Fruit fly (Drosophila melanogaster) whole organism, embryonic: ENCODE results near the gene Non3.
A peak's percentile ranks its signal among the peaks of the same experiment; 100 is the strongest.

Experiments used
- ATbp ChIP-seq: fragments of 200-800 bp; sonication (Bioruptor generic); optimal IDR thresholded peaks from 2 replicates; lab custom pipeline; 2017; ENCODE audit warnings: missing biosample characterization, mild to moderate bottlenecking, missing genetic modification characterization, missing genetic modification reagents
- BEAF-32 ChIP-seq: fragments of 200-800 bp; sonication (Bioruptor generic); optimal IDR thresholded peaks from 3 replicates; lab custom pipeline; 2017; ENCODE audit warnings: missing biosample characterization, missing genetic modification characterization, mild to moderate bottlenecking, moderate library complexity, missing genetic modification reagents
- CG11695 ChIP-seq: fragments of 200-800 bp; sonication (Bioruptor generic); IDR thresholded peaks from 3 replicates; pipeline ENCODE4 v1.3.6; 2022; ENCODE audit warnings: missing biosample characterization, missing genetic modification characterization
- CG12219 ChIP-seq: fragments of 200-800 bp; sonication (Bioruptor generic); optimal IDR thresholded peaks from 3 replicates; lab custom pipeline; 2018; ENCODE audit warnings: missing biosample characterization, mild to moderate bottlenecking, missing genetic modification characterization
- CG14441 ChIP-seq: fragments of 200-800 bp; sonication (Bioruptor generic); IDR thresholded peaks from 2 replicates; pipeline ENCODE4 v1.3.6; 2022; ENCODE audit warnings: missing biosample characterization, missing genetic modification characterization
- CG17361 ChIP-seq: fragments of 200-800 bp; sonication (Bioruptor generic); IDR thresholded peaks from 3 replicates; pipeline ENCODE4 v1.3.6; 2022; ENCODE audit warnings: missing biosample characterization, missing genetic modification characterization
- CG4730 ChIP-seq: fragments of 200-800 bp; sonication (Bioruptor generic); IDR thresholded peaks from 2 replicates; pipeline ENCODE4 v1.3.6; 2022; ENCODE audit warnings: missing biosample characterization, missing genetic modification characterization
- CG4854 ChIP-seq: fragments of 200-800 bp; sonication (Bioruptor generic); optimal IDR thresholded peaks from 2 replicates; lab custom pipeline; 2016; ENCODE audit warnings: missing biosample characterization, missing genetic modification characterization, inconsistent platforms
- CG5180 ChIP-seq: fragments of 200-800 bp; sonication (Bioruptor generic); optimal IDR thresholded peaks from 3 replicates; lab custom pipeline; 2017; ENCODE audit warnings: missing biosample characterization, missing genetic modification characterization, mild to moderate bottlenecking, moderate library complexity, missing genetic modification reagents
- CG5953 ChIP-seq: fragments of 200-800 bp; sonication (Bioruptor generic); IDR thresholded peaks from 2 replicates; pipeline ENCODE4 v1.3.6; 2022; ENCODE audit warnings: missing biosample characterization, missing genetic modification characterization
- CG6654 ChIP-seq: fragments of 200-800 bp; sonication (Bioruptor generic); optimal IDR thresholded peaks from 2 replicates; lab custom pipeline; 2017; ENCODE audit warnings: missing biosample characterization, mild to moderate bottlenecking, missing genetic modification characterization
- CG6813 ChIP-seq: fragments of 200-800 bp; sonication (Bioruptor generic); optimal IDR thresholded peaks from 2 replicates; lab custom pipeline; 2017; ENCODE audit warnings: missing biosample characterization, missing genetic modification characterization, mild to moderate bottlenecking, moderate library complexity, missing genetic modification reagents
- CG7357 ChIP-seq: fragments of 200-800 bp; sonication (Bioruptor generic); IDR thresholded peaks from 3 replicates; pipeline ENCODE4 v1.3.6; 2022; ENCODE audit warnings: missing biosample characterization, missing genetic modification characterization
- CG7745 ChIP-seq: fragments of 200-800 bp; sonication (Bioruptor generic); optimal IDR thresholded peaks from 2 replicates; lab custom pipeline; 2018; ENCODE audit warnings: missing biosample characterization, mild to moderate bottlenecking, missing genetic modification characterization, moderate library complexity
- CG7928 ChIP-seq: fragments of 200-800 bp; sonication (Bioruptor generic); optimal IDR thresholded peaks from 2 replicates; lab custom pipeline; 2017; ENCODE audit warnings: missing biosample characterization, mild to moderate bottlenecking, missing genetic modification characterization
- CoRest ChIP-seq: fragments of 200-800 bp; sonication (Bioruptor generic); optimal IDR thresholded peaks from 3 replicates; lab custom pipeline; 2018; ENCODE audit warnings: missing biosample characterization, mild to moderate bottlenecking, missing genetic modification characterization, moderate library complexity
- Dad ChIP-seq: fragments of 200-800 bp; sonication (Bioruptor generic); optimal IDR thresholded peaks from 3 replicates; lab custom pipeline; 2016; ENCODE audit warnings: missing biosample characterization, missing genetic modification characterization
- Hr3 ChIP-seq: fragments of 200-800 bp; sonication (Bioruptor generic); optimal IDR thresholded peaks from 3 replicates; lab custom pipeline; 2016; ENCODE audit warnings: missing biosample characterization, missing genetic modification characterization
- Hr39 ChIP-seq: fragments of >200 bp; optimal IDR thresholded peaks from 2 replicates; lab custom pipeline; 2017
- Hsf ChIP-seq: fragments of 200-800 bp; sonication (Bioruptor generic); optimal IDR thresholded peaks from 3 replicates; lab custom pipeline; 2016; ENCODE audit warnings: missing biosample characterization, missing genetic modification characterization
- Nf-YB ChIP-seq: fragments of 200-800 bp; sonication (Bioruptor generic); optimal IDR thresholded peaks from 3 replicates; lab custom pipeline; 2019; ENCODE audit warnings: missing biosample characterization, mild to moderate bottlenecking, missing genetic modification characterization, moderate library complexity
- Six4 ChIP-seq: fragments of 200-800 bp; sonication (Bioruptor generic); optimal IDR thresholded peaks from 2 replicates; lab custom pipeline; 2016; ENCODE audit warnings: missing biosample characterization, missing genetic modification characterization
- Sry-β ChIP-seq: fragments of 200-800 bp; sonication (Bioruptor generic); optimal IDR thresholded peaks from 2 replicates; lab custom pipeline; 2018; ENCODE audit warnings: missing biosample characterization, mild to moderate bottlenecking, missing genetic modification characterization, moderate library complexity
- TFAM ChIP-seq: fragments of 200-800 bp; sonication (Bioruptor generic); optimal IDR thresholded peaks from 2 replicates; lab custom pipeline; 2017; ENCODE audit warnings: missing biosample characterization, missing genetic modification characterization, inconsistent platforms
- Usf ChIP-seq: fragments of 200-800 bp; sonication (Bioruptor generic); optimal IDR thresholded peaks from 2 replicates; lab custom pipeline; 2017; ENCODE audit warnings: missing genotype, missing biosample characterization, missing genetic modification characterization
- YL-1 ChIP-seq: fragments of 200-800 bp; sonication (Bioruptor generic); optimal IDR thresholded peaks from 3 replicates; lab custom pipeline; 2017; ENCODE audit warnings: missing biosample characterization, mild to moderate bottlenecking, missing genetic modification characterization
- bbx ChIP-seq: fragments of 200-800 bp; sonication (Bioruptor generic); IDR thresholded peaks from 2 replicates; pipeline ENCODE4 v1.3.6; 2022; ENCODE audit warnings: missing biosample characterization, missing genetic modification characterization; ENCODE audit not compliant: partially characterized antibody
- bcd ChIP-seq: fragments of 200-800 bp; sonication (Bioruptor generic); optimal IDR thresholded peaks from 2 replicates; lab custom pipeline; 2017; ENCODE audit warnings: missing biosample characterization, mild to moderate bottlenecking, missing genetic modification characterization
- crp ChIP-seq, 2 experiments: fragments of 200-800 bp; sonication (Bioruptor generic); optimal IDR thresholded peaks; 2 replicates in 1 of 2; 3 replicates in 1 of 2; lab custom pipeline; 2017; ENCODE audit warnings: missing biosample characterization in 2 of 2, missing genetic modification characterization in 2 of 2, mild to moderate bottlenecking in 1 of 2, moderate library complexity in 1 of 2
- disco-r ChIP-seq: fragments of 200-800 bp; sonication (Bioruptor generic); optimal IDR thresholded peaks from 2 replicates; lab custom pipeline; 2016; ENCODE audit warnings: missing biosample characterization, missing genetic modification characterization
- emc ChIP-seq: fragments of 200-800 bp; sonication (Bioruptor generic); optimal IDR thresholded peaks from 2 replicates; lab custom pipeline; 2016; ENCODE audit warnings: missing biosample characterization, missing genetic modification characterization
- en ChIP-seq: fragments of 200-800 bp; sonication (Bioruptor generic); optimal IDR thresholded peaks from 2 replicates; lab custom pipeline; 2016; ENCODE audit warnings: missing biosample characterization, missing genetic modification characterization
- fu2 ChIP-seq: fragments of 200-800 bp; sonication (Bioruptor generic); optimal IDR thresholded peaks from 2 replicates; lab custom pipeline; 2016; ENCODE audit warnings: missing biosample characterization, missing genetic modification characterization
- grau ChIP-seq: fragments of 200-800 bp; optimal IDR thresholded peaks from 3 replicates; lab custom pipeline; 2019; ENCODE audit warnings: missing biosample characterization, mild to moderate bottlenecking, missing genetic modification characterization, moderate library complexity
- hb ChIP-seq: fragments of 200-800 bp; sonication (Bioruptor generic); IDR thresholded peaks from 3 replicates; pipeline ENCODE4 v1.3.6; 2022; ENCODE audit warnings: missing biosample characterization, missing genetic modification characterization; ENCODE audit not compliant: partially characterized antibody
- kay ChIP-seq: fragments of 200-800 bp; sonication (Bioruptor generic); optimal IDR thresholded peaks from 2 replicates; lab custom pipeline; 2016; ENCODE audit warnings: missing biosample characterization, missing genetic modification characterization
- kni ChIP-seq: fragments of 200-800 bp; sonication (Bioruptor generic); optimal IDR thresholded peaks from 3 replicates; lab custom pipeline; 2017; ENCODE audit warnings: mild to moderate bottlenecking, missing biosample characterization, missing genetic modification reagents, missing genetic modification characterization
- lilli ChIP-seq: fragments of 200-800 bp; sonication (Bioruptor generic); optimal IDR thresholded peaks from 3 replicates; lab custom pipeline; 2016; ENCODE audit warnings: missing biosample characterization, missing genetic modification characterization
- mam ChIP-seq: fragments of 200-800 bp; sonication (Bioruptor generic); optimal IDR thresholded peaks from 3 replicates; lab custom pipeline; 2016; ENCODE audit warnings: missing biosample characterization, missing genetic modification characterization
- odd ChIP-seq: fragments of 200-800 bp; sonication (Bioruptor generic); optimal IDR thresholded peaks from 2 replicates; lab custom pipeline; 2017; ENCODE audit warnings: missing biosample characterization, mild to moderate bottlenecking, missing genetic modification characterization
- pb ChIP-seq: fragments of 200-800 bp; sonication (Bioruptor generic); optimal IDR thresholded peaks from 3 replicates; lab custom pipeline; 2016; ENCODE audit warnings: missing biosample characterization, missing genetic modification characterization
- row ChIP-seq: fragments of 200-800 bp; sonication (Bioruptor generic); IDR thresholded peaks from 3 replicates; pipeline ENCODE4 v1.3.6; 2022; ENCODE audit warnings: missing biosample characterization, missing genetic modification characterization
- schlank ChIP-seq: fragments of 200-800 bp; sonication (Bioruptor generic); optimal IDR thresholded peaks from 2 replicates; lab custom pipeline; 2018; ENCODE audit warnings: missing biosample characterization, mild to moderate bottlenecking, missing genetic modification characterization
- scrt ChIP-seq: fragments of 200-800 bp; sonication (Bioruptor generic); optimal IDR thresholded peaks from 2 replicates; lab custom pipeline; 2018; ENCODE audit warnings: missing biosample characterization, mild to moderate bottlenecking, missing genetic modification characterization, moderate library complexity
- sens ChIP-seq: fragments of 200-800 bp; sonication (Bioruptor generic); peaks from one replicate; lab custom pipeline; 2016; ENCODE audit warnings: missing biosample characterization, missing genetic modification characterization
- seq ChIP-seq: fragments of 200-800 bp; sonication (Bioruptor generic); IDR thresholded peaks from 2 replicates; pipeline ENCODE4 v1.3.6; 2022; ENCODE audit warnings: missing biosample characterization, missing genetic modification characterization
- slp2 ChIP-seq: fragments of 200-800 bp; sonication (Bioruptor generic); optimal IDR thresholded peaks from 2 replicates; lab custom pipeline; 2016; ENCODE audit warnings: missing biosample characterization, missing genetic modification characterization
- sug ChIP-seq: fragments of 200-800 bp; optimal IDR thresholded peaks from 2 replicates; lab custom pipeline; 2019; ENCODE audit warnings: missing biosample characterization, mild to moderate bottlenecking, missing genetic modification characterization, moderate library complexity
- vfl ChIP-seq: fragments of 200-800 bp; sonication (Bioruptor generic); optimal IDR thresholded peaks from 2 replicates; lab custom pipeline; 2016; ENCODE audit warnings: missing biosample characterization, missing genetic modification characterization
- zfh1 ChIP-seq: fragments of 200-800 bp; sonication (Bioruptor generic); IDR thresholded peaks from 3 replicates; pipeline ENCODE4 v1.3.6; 2022; ENCODE audit warnings: missing biosample characterization, missing genetic modification characterization

The Non3 gene

DNA sequence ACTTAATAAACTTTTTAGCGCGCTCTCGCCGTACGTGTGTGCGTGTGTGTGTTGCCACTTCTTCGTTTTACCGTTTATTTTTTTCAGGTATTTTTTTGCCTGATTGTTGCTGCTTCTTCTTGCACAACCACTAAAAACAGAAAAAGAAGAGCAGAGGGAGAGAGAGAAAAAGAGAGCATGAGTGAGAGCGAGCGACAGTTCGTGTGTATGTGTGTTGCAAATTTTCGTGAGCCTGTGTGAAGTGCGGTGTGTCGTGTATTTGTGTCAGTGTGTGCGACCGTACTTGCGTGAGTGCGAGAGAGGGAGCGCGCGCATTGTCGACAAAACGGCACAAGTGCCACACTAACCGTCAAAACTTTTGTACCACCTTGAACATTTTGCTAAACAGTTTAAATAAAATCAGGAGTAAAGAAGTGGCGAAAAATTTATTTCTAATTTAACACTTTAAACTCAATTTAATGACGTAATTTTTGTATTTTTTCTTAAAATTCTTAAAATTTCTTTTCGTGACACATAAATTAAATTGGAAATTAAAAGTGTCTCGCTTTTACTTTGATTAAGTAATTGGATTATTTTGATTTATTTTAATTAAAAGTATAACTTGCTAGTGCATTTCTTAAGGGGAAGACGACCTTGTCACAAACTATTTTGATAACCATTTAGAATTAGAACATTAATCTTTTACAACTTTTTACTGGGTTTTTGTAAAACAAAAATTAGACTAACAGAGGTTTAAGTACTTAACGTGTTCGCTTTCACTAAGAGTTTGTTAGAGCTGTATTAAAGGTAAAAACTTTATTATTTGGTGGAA is 26.3 kb upstream of the Non3 start (continued):
- TF ChIP-seq CG14441: no peak
- TF ChIP-seq bbx (GFP tag; lab: Robert Waterston, UW): no peak
- TF ChIP-seq Six4 (GFP tag; lab: Kevin White, UChicago): peak; percentile 19
- no peak for TF ChIP-seq CG4854 (GFP tag; lab: Kevin White, UChicago)
- peak; percentile 74 for TF ChIP-seq odd (GFP tag; lab: Kevin White, UChicago)
- peak; percentile 26 for TF ChIP-seq CG7745 (tag; lab: Kevin White, UChicago)
- TF ChIP-seq kni (GFP tag; lab: Kevin White, UChicago): peak; percentile 55
- peak; percentile 45 for TF ChIP-seq Usf (GFP tag; lab: Kevin White, UChicago)
- TF ChIP-seq pb (GFP tag; lab: Kevin White, UChicago): no peak
- no peak for TF ChIP-seq seq (GFP tag; lab: Robert Waterston, UW)
- no peak for TF ChIP-seq CG4730 (GFP tag; lab: Robert Waterston, UW)
- TF ChIP-seq Hr3 (GFP tag; lab: Kevin White, UChicago): peak; percentile 77
- peak; percentile 36 for TF ChIP-seq CG6654 (GFP tag; lab: Kevin White, UChicago)
- peak; percentile 70 for TF ChIP-seq Hsf
- TF ChIP-seq kay (GFP tag; lab: Kevin White, UChicago): peak; percentile 32
- no peak for TF ChIP-seq Dad (GFP tag; lab: Kevin White, UChicago)
- TF ChIP-seq CG7357 (GFP tag; lab: Robert Waterston, UW): 0 out of 3 replicates have a peak, but pooled peaks have one; percentile 14
- TF ChIP-seq CG17361 (GFP tag; lab: Robert Waterston, UW): no peak
- TF ChIP-seq sens (GFP tag; lab: Kevin White, UChicago): peak; percentile 93
- TF ChIP-seq Nf-YB (GFP tag; lab: Kevin White, UChicago): peak; percentile 31
- no peak for TF ChIP-seq crp (GFP tag; optimal IDR thresholded peaks at IDR 0.05; lab: Kevin White, UChicago)
- no peak for TF ChIP-seq emc (GFP tag; lab: Kevin White, UChicago)
- peak; percentile 66 for TF ChIP-seq bcd (GFP tag; lab: Kevin White, UChicago)
- no peak for TF ChIP-seq schlank
- TF ChIP-seq hb (GFP tag; lab: Robert Waterston, UW): no peak
- no peak for TF ChIP-seq CG12219 (GFP tag; lab: Kevin White, UChicago)
- TF ChIP-seq CG7928: peak; percentile 2
- no peak for TF ChIP-seq Sry-β (GFP tag; lab: Kevin White, UChicago)
- TF ChIP-seq vfl (GFP tag; lab: Kevin White, UChicago): no peak
- no peak for TF ChIP-seq zfh1
- no peak for TF ChIP-seq CG11695
- TF ChIP-seq TFAM (GFP tag; lab: Kevin White, UChicago): no peak
- no peak for TF ChIP-seq CG6813 (GFP tag; lab: Kevin White, UChicago)
- TF ChIP-seq grau (tag; lab: Kevin White, UChicago): peak; percentile 76
- no peak for TF ChIP-seq row (GFP tag; lab: Robert Waterston, UW)
- no peak for TF ChIP-seq CG5180 (GFP tag; lab: Kevin White, UChicago)
- TF ChIP-seq sug (tag; lab: Kevin White, UChicago): peak; percentile 40
- peak; percentile 38 for TF ChIP-seq ATbp (GFP tag; lab: Kevin White, UChicago)
- TF ChIP-seq lilli (GFP tag; lab: Kevin White, UChicago): peak; percentile 41
- peak; percentile 50 for TF ChIP-seq slp2 (GFP tag; lab: Kevin White, UChicago)
- no peak for TF ChIP-seq Hr39 (lab: Kevin White, UChicago)
- TF ChIP-seq mam (GFP tag; lab: Kevin White, UChicago): peak; percentile 22
- no peak for TF ChIP-seq en
- TF ChIP-seq fu2: peak; percentile 29
- peak; percentile 31 for TF ChIP-seq YL-1 (GFP tag; lab: Kevin White, UChicago)
- TF ChIP-seq scrt (GFP tag; lab: Kevin White, UChicago): no peak
- TF ChIP-seq BEAF-32 (GFP tag; lab: Kevin White, UChicago): peak; percentile 1
- peak; percentile 86 for TF ChIP-seq CoRest (tag; lab: Kevin White, UChicago)
- TF ChIP-seq CG5953 (GFP tag; lab: Robert Waterston, UW): no peak
- no peak for TF ChIP-seq disco-r (GFP tag; lab: Kevin White, UChicago)
